Fruit fly (Drosophila melanogaster) Kc167 (cell line): ENCODE results near the gene CG11396.

Experiments
- Myc ChIP-seq: fragments of >200 bp; optimal IDR thresholded peaks from 2 replicates; lab custom pipeline; 2017; ENCODE audit warnings: missing external identifiers
- Sin3A ChIP-seq: fragments of >200 bp; optimal IDR thresholded peaks from 2 replicates; lab custom pipeline; 2018; ENCODE audit warnings: missing external identifiers
- h ChIP-seq: fragments of >200 bp; optimal IDR thresholded peaks from 3 replicates; lab custom pipeline; 2018; ENCODE audit warnings: missing external identifiers
- insv ChIP-seq: fragments of >200 bp; optimal IDR thresholded peaks from 3 replicates; lab custom pipeline; 2018; ENCODE audit warnings: missing external identifiers
- psq ChIP-seq: fragments of >200 bp; optimal IDR thresholded peaks from 2 replicates; lab custom pipeline; 2017; ENCODE audit warnings: missing external identifiers
- ttk ChIP-seq: sonication (Bioruptor generic); optimal IDR thresholded peaks from 2 replicates; lab custom pipeline; 2017; ENCODE audit warnings: missing external identifiers

CG11396 gene

dm6 chr3L:20778224-20779063, 9.5 kb downstream of the CG11396 start, which contains the start of the genes Pex16 and Pex14:
TSS of gene Pex16 (minus strand) at chr3L:20778264.
TSS of gene Pex14 (plus strand) at chr3L:20778799.
- TF ChIP-seq insv (lab: Kevin White, UChicago) (no peak), ttk (lab: Kevin White, UChicago) (no peak), Sin3A (lab: Kevin White, UChicago) (no peak), h (no peak), psq (lab: Kevin White, UChicago) (no peak), Myc (lab: Kevin White, UChicago) (no peak)

- TF ChIP-seq insv (lab: Kevin White, UChicago) (no peak), Myc (lab: Kevin White, UChicago) (no peak), ttk (lab: Kevin White, UChicago) (no peak), h (no peak)
Measured at dm6 chr3L:20777496-20777895, 10.4 kb downstream of the CG11396 start.

DNA sequence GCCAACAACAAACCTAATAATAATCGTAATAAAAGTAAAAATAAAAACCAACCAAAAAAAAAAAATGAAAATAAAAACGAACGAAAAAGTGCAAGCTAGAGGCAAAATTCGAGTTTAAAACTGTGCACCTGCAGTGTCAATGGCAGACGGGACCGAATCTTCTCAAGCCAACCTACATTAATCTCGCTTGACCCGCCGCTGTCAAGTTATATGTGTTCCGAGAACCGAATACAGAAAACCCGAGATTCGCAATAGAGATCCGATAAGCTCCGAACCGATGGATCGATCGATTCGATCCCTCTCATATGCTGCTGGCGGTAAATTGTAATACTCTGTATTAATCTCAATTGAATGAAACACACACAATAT, 15.3 kb downstream of the CG11396 start:
- TF ChIP-seq psq (lab: Kevin White, UChicago) (no peak), Myc (lab: Kevin White, UChicago) (no peak), ttk (lab: Kevin White, UChicago) (no peak), insv (lab: Kevin White, UChicago) (no peak), h (no peak), Sin3A (lab: Kevin White, UChicago) (no peak)

DNA sequence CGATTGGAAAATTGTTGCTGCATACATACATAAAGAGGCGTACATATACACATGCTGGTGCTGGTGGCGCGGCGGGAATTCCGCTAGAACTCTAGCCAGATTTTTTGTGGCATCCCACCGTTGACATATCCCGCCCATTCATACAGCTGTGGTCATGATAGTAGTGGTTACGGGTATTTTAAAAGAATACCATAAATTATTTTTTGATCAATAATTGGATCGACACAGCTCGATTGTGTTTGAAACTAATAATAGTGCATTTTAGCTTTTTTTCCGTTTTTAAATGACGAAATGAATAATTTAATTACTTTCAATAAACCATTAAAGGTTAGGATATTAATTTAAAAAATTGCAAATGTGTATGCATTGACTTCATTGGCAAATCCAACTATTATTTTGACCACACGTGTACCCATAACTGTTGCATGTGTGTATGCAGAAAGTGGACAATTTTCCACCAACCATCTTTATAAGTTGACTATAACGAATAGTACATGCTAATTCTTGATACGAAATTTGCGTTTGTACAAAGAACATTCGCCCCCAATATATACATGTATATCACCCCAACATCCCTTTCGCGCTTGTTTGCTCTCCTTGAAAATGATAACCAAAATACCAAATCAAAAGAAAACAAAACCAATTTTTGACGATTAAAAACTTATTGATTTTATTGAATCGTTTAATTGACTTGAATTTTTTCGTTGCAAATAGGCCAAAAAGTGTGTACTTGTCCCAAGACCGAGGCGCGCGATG, 15.9 kb downstream of the CG11396 start:
- TF ChIP-seq psq (lab: Kevin White, UChicago) (no peak), h (no peak)

- TF ChIP-seq Sin3A (lab: Kevin White, UChicago) (no peak), insv (lab: Kevin White, UChicago) (no peak), ttk (lab: Kevin White, UChicago) (no peak), h (no peak), Myc (lab: Kevin White, UChicago) (no peak), psq (lab: Kevin White, UChicago) (no peak)
Measured at dm6 chr3L:20771001-20771890, 16.7 kb downstream of the CG11396 start, which contains the start of the genes CG4042 and Pitslre. TSS of gene CG4042 (minus strand) at chr3L:20771507. TSS of gene Pitslre (plus strand) at chr3L:20771528.

DNA sequence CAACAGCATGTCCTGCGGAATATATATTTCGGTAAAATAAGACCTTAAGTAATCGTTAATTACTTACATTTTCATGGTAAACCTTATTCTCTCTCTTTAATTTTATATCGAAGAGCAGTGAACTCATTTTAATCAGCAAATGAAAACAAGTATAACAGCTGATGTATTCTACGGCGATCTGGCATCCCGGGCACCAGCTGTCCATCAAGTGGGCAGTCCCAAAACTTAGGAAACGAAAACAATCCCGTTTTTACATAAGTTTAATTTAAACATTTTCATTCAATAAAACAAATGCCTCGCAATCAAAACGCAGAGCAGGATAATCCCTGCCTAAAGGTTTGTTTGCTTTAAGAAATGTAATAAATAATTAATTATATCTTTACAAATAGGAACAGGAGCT, 18.6 kb downstream of the CG11396 start, which contains the start of the genes CG4074 and CG4186:
Gene CG4074, minus strand, starts transcription at position 151 of the 400 bp plus-strand sequence.
Gene CG4186, plus strand, starts transcription at position 237 of the 400 bp plus-strand sequence.
- TF ChIP-seq ttk (lab: Kevin White, UChicago) (no peak), Sin3A (lab: Kevin White, UChicago) (no peak), h (no peak), insv (lab: Kevin White, UChicago) (no peak), psq (lab: Kevin White, UChicago) (no peak)

DNA sequence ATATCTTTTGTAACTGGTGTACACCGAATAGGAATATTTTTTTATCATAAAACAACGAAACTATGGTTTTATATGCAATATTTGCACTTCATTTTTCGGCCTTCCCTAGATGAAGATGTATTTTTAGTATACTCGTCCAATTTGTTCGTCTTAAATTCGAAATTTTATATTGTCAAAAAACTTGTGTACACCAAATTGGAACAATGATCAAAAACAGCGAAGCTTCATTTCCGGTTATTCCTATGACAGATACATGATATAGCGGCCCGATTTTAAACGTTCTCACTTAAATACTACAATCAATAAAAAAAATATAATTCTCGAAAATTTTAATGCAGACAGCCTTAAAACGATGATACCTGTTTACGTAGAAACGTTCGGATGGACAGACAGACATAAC, 20.7 kb downstream of the CG11396 start:
- TF ChIP-seq Myc (lab: Kevin White, UChicago): no peak
- TF ChIP-seq ttk (lab: Kevin White, UChicago): no peak
- no peak for TF ChIP-seq Sin3A (lab: Kevin White, UChicago)
- no peak for TF ChIP-seq insv (lab: Kevin White, UChicago)
- TF ChIP-seq psq (lab: Kevin White, UChicago): no peak
- no peak for TF ChIP-seq h

DNA sequence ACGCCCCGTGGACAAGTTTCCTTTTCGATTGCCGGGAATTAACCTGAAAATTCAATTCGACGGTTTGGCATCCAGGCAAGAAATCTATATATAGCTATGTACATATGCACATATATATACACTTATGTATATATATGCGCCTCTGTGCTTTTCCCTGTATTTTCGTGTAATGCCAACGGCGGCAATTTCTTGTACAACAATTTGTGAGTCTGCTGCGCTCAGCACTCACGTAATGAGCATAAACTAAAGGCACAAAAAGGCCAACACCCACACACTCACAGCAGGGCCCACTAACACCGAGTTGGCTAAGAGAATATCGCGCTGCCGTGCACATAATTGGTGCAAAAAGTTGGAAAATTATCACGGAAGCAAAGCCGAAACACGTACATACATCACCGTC, 26.5 kb downstream of the CG11396 start:
- TF ChIP-seq ttk (lab: Kevin White, UChicago): no peak
- no peak for TF ChIP-seq Sin3A (lab: Kevin White, UChicago)
- no peak for TF ChIP-seq Myc (lab: Kevin White, UChicago)
- TF ChIP-seq psq (lab: Kevin White, UChicago): no peak
- no peak for TF ChIP-seq h
- no peak for TF ChIP-seq insv (lab: Kevin White, UChicago)

DNA sequence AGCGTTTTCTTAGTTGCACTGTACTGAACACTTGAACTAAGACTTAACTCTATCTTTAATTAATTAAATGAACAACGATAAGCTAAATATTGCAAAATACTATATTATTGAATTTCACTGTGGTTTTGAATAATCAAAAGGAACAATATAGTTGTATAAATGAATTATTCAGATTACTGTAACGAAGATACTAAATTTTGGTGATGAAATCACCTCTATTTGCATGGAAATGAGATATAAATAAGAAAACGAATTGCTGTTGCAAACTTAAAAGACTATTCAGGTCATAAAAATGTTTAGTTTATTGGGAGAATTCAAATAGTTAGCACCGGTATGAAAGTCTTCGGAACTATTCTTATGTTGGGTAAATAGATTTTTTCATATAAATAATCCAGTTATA, 29.4 kb downstream of the CG11396 start, which contains the start of gene CG43251:
Gene CG43251, plus strand, starts transcription at position 301 of the 400 bp plus-strand sequence.
- no peak for TF ChIP-seq ttk (lab: Kevin White, UChicago)
- no peak for TF ChIP-seq h
- no peak for TF ChIP-seq psq (lab: Kevin White, UChicago)
- TF ChIP-seq Sin3A (lab: Kevin White, UChicago): no peak
- no peak for TF ChIP-seq insv (lab: Kevin White, UChicago)
- TF ChIP-seq Myc (lab: Kevin White, UChicago): no peak

DNA sequence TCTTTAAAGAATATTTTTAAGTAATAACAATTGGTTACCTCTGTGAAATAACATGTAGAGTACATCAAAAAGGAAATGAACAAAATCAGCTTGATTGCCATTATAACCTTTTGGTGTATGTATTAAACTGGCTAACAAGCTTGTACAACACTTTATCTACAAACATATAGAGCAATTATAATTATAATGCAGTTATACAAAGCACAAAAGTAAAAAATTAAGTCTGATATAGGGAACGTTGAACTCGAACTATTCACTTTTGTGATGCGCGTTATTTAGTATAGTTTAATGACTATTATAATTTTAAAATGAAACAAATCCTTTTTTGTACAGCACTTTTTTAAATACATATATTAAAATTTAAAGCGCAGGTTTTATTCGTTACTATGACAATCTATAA, 32.4 kb downstream of the CG11396 start, which contains the start of gene CG33912:
Gene CG33912, minus strand, starts transcription at position 101 of the 400 bp plus-strand sequence.
- TF ChIP-seq ttk (lab: Kevin White, UChicago): no peak
- no peak for TF ChIP-seq h
- TF ChIP-seq Myc (lab: Kevin White, UChicago): no peak
- no peak for TF ChIP-seq insv (lab: Kevin White, UChicago)
- TF ChIP-seq psq (lab: Kevin White, UChicago): no peak
- TF ChIP-seq Sin3A (lab: Kevin White, UChicago): no peak
